Worm (Caenorhabditis elegans) whole organism, L3 larva: ENCODE data around the gene F20A1.6.

ENCODE experiments used
- ZK546.5 ChIP-seq: sonication (generic microtip); optimal IDR thresholded peaks from 2 replicates; lab custom pipeline; 2017; ENCODE audit warnings: missing biosample characterization, missing genetic modification characterization
- ama-1 ChIP-seq: fragments of 150-350 bp; optimal IDR thresholded peaks from 2 replicates; lab custom pipeline; 2018
- ceh-28 ChIP-seq: fragments of 150-350 bp; optimal IDR thresholded peaks from 2 replicates; lab custom pipeline; 2014; ENCODE audit warnings: missing biosample characterization, missing genetic modification reagents, missing genetic modification characterization
- ceh-82 ChIP-seq: fragments of 150-350 bp; optimal IDR thresholded peaks from 2 replicates; lab custom pipeline; 2014; ENCODE audit warnings: missing biosample characterization, missing genetic modification characterization
- ceh-9 ChIP-seq: sonication (generic microtip); optimal IDR thresholded peaks from 2 replicates; lab custom pipeline; 2018; ENCODE audit warnings: missing biosample characterization, missing genetic modification characterization
- daf-12 ChIP-seq: fragments of 150-350 bp; optimal IDR thresholded peaks from 2 replicates; lab custom pipeline; 2014; ENCODE audit warnings: missing biosample characterization, missing genetic modification reagents, missing genetic modification characterization
- egl-27 ChIP-seq: sonication (generic microtip); optimal IDR thresholded peaks from 4 replicates; lab custom pipeline; 2017; ENCODE audit warnings: missing biosample characterization, missing genetic modification reagents, missing genetic modification characterization
- egl-5 ChIP-seq: fragments of 150-350 bp; optimal IDR thresholded peaks from 2 replicates; lab custom pipeline; 2017; ENCODE audit warnings: missing biosample characterization, missing genetic modification reagents, missing genetic modification characterization, inconsistent platforms
- elt-3 ChIP-seq, 3 experiments: fragments of 150-350 bp in 1 of 3; sonication (generic microtip) in 2 of 3; optimal IDR thresholded peaks; 2 replicates in 2 of 3; 4 replicates in 1 of 3; lab custom pipeline; 2014 to 2017; ENCODE audit warnings: missing biosample characterization in 3 of 3, missing genetic modification characterization in 3 of 3
- eor-1 ChIP-seq, 2 experiments: fragments of 150-350 bp; optimal IDR thresholded peaks; 2 replicates each; lab custom pipeline; 2014 to 2018; ENCODE audit warnings: missing biosample characterization in 2 of 2, missing genetic modification characterization in 2 of 2
- lin-15B ChIP-seq: fragments of 150-350 bp; optimal IDR thresholded peaks from 2 replicates; lab custom pipeline; 2014; ENCODE audit warnings: missing biosample characterization, missing genetic modification characterization
- lin-39 ChIP-seq: fragments of 150-350 bp; optimal IDR thresholded peaks from 2 replicates; lab custom pipeline; 2018; ENCODE audit warnings: missing biosample characterization, missing genetic modification reagents, missing genetic modification characterization
- lsy-12 ChIP-seq: sonication (generic microtip); optimal IDR thresholded peaks from 2 replicates; lab custom pipeline; 2016; ENCODE audit warnings: mild to moderate bottlenecking, missing genetic modification characterization, missing compliant biosample characterization
- mdl-1 ChIP-seq: fragments of 150-350 bp; optimal IDR thresholded peaks from 2 replicates; lab custom pipeline; 2014; ENCODE audit warnings: missing biosample characterization, missing genetic modification characterization
- nfya-1 ChIP-seq: sonication (generic microtip); optimal IDR thresholded peaks from 2 replicates; lab custom pipeline; 2017; ENCODE audit warnings: missing genetic modification characterization, mild to moderate bottlenecking, missing compliant biosample characterization, antibody characterized with exemption, moderate library complexity; ENCODE audit not compliant: insufficient read depth
- nhr-237 ChIP-seq: fragments of 150-350 bp; optimal IDR thresholded peaks from 2 replicates; lab custom pipeline; 2014; ENCODE audit warnings: missing biosample characterization, missing genetic modification characterization
- nhr-25 ChIP-seq: sonication (generic microtip); optimal IDR thresholded peaks from 2 replicates; lab custom pipeline; 2017; ENCODE audit warnings: missing biosample characterization, missing genetic modification characterization
- nhr-28 ChIP-seq: fragments of 150-350 bp; optimal IDR thresholded peaks from 2 replicates; lab custom pipeline; 2014; ENCODE audit warnings: missing biosample characterization, missing genetic modification characterization
- nhr-67 ChIP-seq: fragments of 150-350 bp; optimal IDR thresholded peaks from 2 replicates; lab custom pipeline; 2014; ENCODE audit warnings: missing biosample characterization, missing genetic modification characterization
- pha-4 ChIP-seq: fragments of 150-350 bp; optimal IDR thresholded peaks from 2 replicates; lab custom pipeline; 2014; ENCODE audit warnings: missing biosample characterization, missing genetic modification reagents, missing genetic modification characterization
- pqm-1 ChIP-seq: fragments of 150-350 bp; optimal IDR thresholded peaks from 2 replicates; lab custom pipeline; 2017; ENCODE audit warnings: missing biosample characterization, missing genetic modification characterization, inconsistent platforms
- skn-1 ChIP-seq: fragments of 150-350 bp; optimal IDR thresholded peaks from 2 replicates; lab custom pipeline; 2014; ENCODE audit warnings: missing biosample characterization, missing genetic modification characterization
- snpc-4 ChIP-seq: fragments of 150-350 bp; optimal IDR thresholded peaks from 2 replicates; lab custom pipeline; 2014; ENCODE audit warnings: missing biosample characterization, missing genetic modification characterization
- tbx-2 ChIP-seq: sonication (generic microtip); optimal IDR thresholded peaks from 2 replicates; lab custom pipeline; 2016; ENCODE audit warnings: mild to moderate bottlenecking, missing genetic modification characterization, missing compliant biosample characterization
- unc-39 ChIP-seq: sonication (generic microtip); optimal IDR thresholded peaks from 4 replicates; lab custom pipeline; 2017; ENCODE audit warnings: missing biosample characterization, missing genetic modification characterization
- unc-62 ChIP-seq: fragments of 150-350 bp; sonication (generic microtip); optimal IDR thresholded peaks from 4 replicates; lab custom pipeline; 2014; ENCODE audit warnings: missing biosample characterization, missing genetic modification reagents, missing genetic modification characterization
- zag-1 ChIP-seq: fragments of 150-350 bp; optimal IDR thresholded peaks from 2 replicates; lab custom pipeline; 2014; ENCODE audit warnings: missing biosample characterization, missing genetic modification characterization
- ztf-4 ChIP-seq: fragments of 150-350 bp; optimal IDR thresholded peaks from 2 replicates; lab custom pipeline; 2014; ENCODE audit warnings: missing biosample characterization, missing genetic modification characterization

The F20A1.6 gene

ce11 chrV:6982813-6983212, 44.1 kb downstream of the F20A1.6 start, which contains the start of gene nhr-161:
TSS of gene nhr-161 (minus strand) at chrV:6982913.
- TF ChIP-seq nfya-1 (tag; lab: Kevin White, UChicago) = no peak
- no peak for TF ChIP-seq pqm-1
- TF ChIP-seq ama-1 (lab: Kevin White, UChicago) = no peak
- TF ChIP-seq skn-1 (tag; lab: Kevin White, UChicago) = no peak
- no peak for TF ChIP-seq snpc-4 (tag; lab: Kevin White, UChicago)
- TF ChIP-seq ceh-82 (tag; lab: Kevin White, UChicago) = no peak
- TF ChIP-seq nhr-25 (tag; lab: Kevin White, UChicago) = no peak
- no peak for TF ChIP-seq eor-1 (tag; optimal IDR thresholded peaks at IDR 0.05; lab: Kevin White, UChicago)
- no peak for TF ChIP-seq elt-3 (tag; optimal IDR thresholded peaks at IDR 0.05; lab: Kevin White, UChicago)
- TF ChIP-seq daf-12 (tag; lab: Kevin White, UChicago) = no peak
- no peak for TF ChIP-seq nhr-67 (tag; lab: Kevin White, UChicago)
- TF ChIP-seq mdl-1 = no peak
- no peak for TF ChIP-seq nhr-237 (tag; lab: Kevin White, UChicago)
- TF ChIP-seq pha-4 (tag; lab: Kevin White, UChicago) = no peak

ce11 chrV:6979019-6979418, 47.9 kb downstream of the F20A1.6 start, which contains the start of gene sre-12:
TSS of gene sre-12 (minus strand) at chrV:6979119.
- TF ChIP-seq tbx-2 = no peak
- TF ChIP-seq elt-3 (tag; optimal IDR thresholded peaks at IDR 0.05; lab: Kevin White, UChicago) = no peak
- TF ChIP-seq nhr-67 (tag; lab: Kevin White, UChicago) = no peak
- TF ChIP-seq ZK546.5 (tag; lab: Kevin White, UChicago) = no peak
- no peak for TF ChIP-seq ceh-82 (tag; lab: Kevin White, UChicago)
- TF ChIP-seq ama-1 (lab: Kevin White, UChicago) = no peak
- no peak for TF ChIP-seq ceh-28 (tag; lab: Kevin White, UChicago)
- no peak for TF ChIP-seq skn-1 (tag; lab: Kevin White, UChicago)
- TF ChIP-seq lin-39 (tag; lab: Kevin White, UChicago) = no peak
- TF ChIP-seq unc-39 (tag; lab: Kevin White, UChicago) = no peak
- TF ChIP-seq egl-27 (tag; lab: Kevin White, UChicago) = no peak
- no peak for TF ChIP-seq ceh-9 (tag; lab: Kevin White, UChicago)
- no peak for TF ChIP-seq lsy-12
- TF ChIP-seq, all 47 proteins: peak for 0

ce11 chrV:6976047-6976446, 50.9 kb downstream of the F20A1.6 start, which contains the start of gene srx-16:
TSS of gene srx-16 (plus strand) at chrV:6976347.
- no peak for TF ChIP-seq unc-62 (GFP tag; lab: Kevin White, UChicago)
- no peak for TF ChIP-seq lin-39 (tag; lab: Kevin White, UChicago)
- TF ChIP-seq egl-5 (tag; lab: Kevin White, UChicago) = no peak
- no peak for TF ChIP-seq unc-39 (tag; lab: Kevin White, UChicago)
- no peak for TF ChIP-seq tbx-2
- no peak for TF ChIP-seq ztf-4 (tag; lab: Kevin White, UChicago)
- no peak for TF ChIP-seq lsy-12
- no peak for TF ChIP-seq zag-1 (tag; lab: Kevin White, UChicago)
- no peak for TF ChIP-seq nfya-1 (tag; lab: Kevin White, UChicago)
- no peak for TF ChIP-seq lin-15B
- TF ChIP-seq ceh-82 (tag; lab: Kevin White, UChicago) = no peak
- TF ChIP-seq nhr-28 (tag; lab: Kevin White, UChicago) = no peak
